Worm (Caenorhabditis elegans) whole organism, young adult: Measurements from ENCODE around the gene egl-38.

Source experiments
- B0019.2 ChIP-seq: fragments of 200-800 bp; sonication (Bioruptor generic); conservative IDR thresholded peaks from 2 replicates; pipeline ENCODE4 v1.3.6; 2022; ENCODE audit warnings: missing genetic modification reagents, missing genetic modification characterization, missing compliant biosample characterization
- F23B12.7 ChIP-seq: sonication (generic microtip); optimal IDR thresholded peaks from 2 replicates; lab custom pipeline; 2017; ENCODE audit warnings: missing genetic modification characterization, mild to moderate bottlenecking, missing compliant biosample characterization, antibody characterized with exemption, moderate library complexity; ENCODE audit not compliant: insufficient read depth
- F33H1.4 ChIP-seq: fragments of 200-800 bp; sonication (Bioruptor generic); IDR thresholded peaks from 2 replicates; pipeline ENCODE4 v1.3.6; 2022; ENCODE audit warnings: missing genetic modification reagents, missing genetic modification characterization, missing compliant biosample characterization
- F49E8.2 ChIP-seq: sonication (generic microtip); optimal IDR thresholded peaks from 3 replicates; lab custom pipeline; 2017; ENCODE audit warnings: missing genetic modification characterization, mild to moderate bottlenecking, missing compliant biosample characterization, antibody characterized with exemption, moderate library complexity; ENCODE audit not compliant: insufficient read depth
- K11D2.4 ChIP-seq: fragments of 200-800 bp; sonication (Bioruptor generic); IDR thresholded peaks from 2 replicates; pipeline ENCODE4 v1.3.6; 2022; ENCODE audit warnings: missing genetic modification reagents, missing genetic modification characterization, missing compliant biosample characterization
- K12H6.12 ChIP-seq: fragments of 200-800 bp; sonication (Bioruptor generic); optimal IDR thresholded peaks from 2 replicates; lab custom pipeline; 2018; ENCODE audit warnings: mild to moderate bottlenecking, missing genetic modification characterization, missing compliant biosample characterization
- T26A5.8 ChIP-seq: sonication (generic microtip); optimal IDR thresholded peaks from 2 replicates; lab custom pipeline; 2016; ENCODE audit warnings: missing genetic modification characterization, missing compliant biosample characterization
- Y53F4B.3 ChIP-seq: fragments of 200-800 bp; sonication (Bioruptor generic); IDR thresholded peaks from 2 replicates; pipeline ENCODE4 v1.3.6; 2022; ENCODE audit warnings: missing genetic modification reagents, missing genetic modification characterization, missing compliant biosample characterization
- Y53G8AR.9 ChIP-seq: fragments of 200-800 bp; sonication (Bioruptor generic); conservative IDR thresholded peaks from 2 replicates; pipeline ENCODE4 v1.3.6; 2022; ENCODE audit warnings: missing genetic modification reagents, missing genetic modification characterization, missing compliant biosample characterization
- Y79H2A.3 ChIP-seq: fragments of 200-800 bp; sonication (Bioruptor generic); conservative IDR thresholded peaks from 2 replicates; pipeline ENCODE4 v1.3.6; 2022; ENCODE audit warnings: missing genetic modification reagents, missing genetic modification characterization, missing compliant biosample characterization
- Y95B8A.8 ChIP-seq: fragments of 200-800 bp; sonication (Bioruptor generic); IDR thresholded peaks from 2 replicates; pipeline ENCODE4 v1.3.6; 2022; ENCODE audit warnings: missing genetic modification reagents, missing genetic modification characterization, missing compliant biosample characterization
- ZK185.1 ChIP-seq: sonication (generic microtip); optimal IDR thresholded peaks from 2 replicates; lab custom pipeline; 2016; ENCODE audit warnings: mild to moderate bottlenecking, missing genetic modification characterization, missing compliant biosample characterization; ENCODE audit not compliant: poor library complexity, severe bottlenecking
- aptf-3 ChIP-seq: fragments of 200-800 bp; sonication (Bioruptor generic); IDR thresholded peaks from 2 replicates; pipeline ENCODE4 v1.3.6; 2022; ENCODE audit warnings: missing genetic modification characterization, missing compliant biosample characterization
- attf-6 ChIP-seq: fragments of 200-800 bp; sonication (Bioruptor generic); IDR thresholded peaks from 2 replicates; pipeline ENCODE4 v1.3.6; 2022; ENCODE audit warnings: missing genetic modification reagents, missing genetic modification characterization, missing compliant biosample characterization
- bed-2 ChIP-seq: fragments of 200-800 bp; sonication (Bioruptor generic); IDR thresholded peaks from 2 replicates; pipeline ENCODE4 v1.3.6; 2022; ENCODE audit warnings: missing genetic modification reagents, missing genetic modification characterization, missing compliant biosample characterization
- ccch-3 ChIP-seq: fragments of 200-800 bp; sonication (Bioruptor generic); optimal IDR thresholded peaks from 2 replicates; lab custom pipeline; 2018; ENCODE audit warnings: mild to moderate bottlenecking, missing genetic modification characterization, missing compliant biosample characterization
- cebp-2 ChIP-seq: fragments of 200-800 bp; sonication (Bioruptor generic); IDR thresholded peaks from 2 replicates; pipeline ENCODE4 v1.3.6; 2022; ENCODE audit warnings: missing genetic modification characterization, missing compliant biosample characterization
- ceh-100 ChIP-seq: fragments of 200-800 bp; sonication (Bioruptor generic); IDR thresholded peaks from 2 replicates; pipeline ENCODE4 v1.3.6; 2022; ENCODE audit warnings: missing genetic modification reagents, missing genetic modification characterization, missing compliant biosample characterization
- ceh-27 ChIP-seq: fragments of 200-800 bp; sonication (Bioruptor generic); optimal IDR thresholded peaks from 2 replicates; lab custom pipeline; 2018; ENCODE audit warnings: mild to moderate bottlenecking, missing genetic modification characterization, moderate library complexity, missing compliant biosample characterization
- ceh-58 ChIP-seq: fragments of 200-800 bp; sonication (Bioruptor generic); IDR thresholded peaks from 2 replicates; pipeline ENCODE4 v1.3.6; 2022; ENCODE audit warnings: missing genetic modification characterization, missing compliant biosample characterization
- ceh-91 ChIP-seq: fragments of 200-800 bp; sonication (Bioruptor generic); IDR thresholded peaks from 2 replicates; pipeline ENCODE4 v1.3.6; 2022; ENCODE audit warnings: missing genetic modification reagents, missing genetic modification characterization, missing compliant biosample characterization
- dox-1 ChIP-seq: fragments of 200-800 bp; sonication (Bioruptor generic); IDR thresholded peaks from 2 replicates; pipeline ENCODE4 v1.3.6; 2022; ENCODE audit warnings: missing genetic modification reagents, missing genetic modification characterization, missing compliant biosample characterization
- dpl-1 ChIP-seq: fragments of 150-350 bp; optimal IDR thresholded peaks from 2 replicates; lab custom pipeline; 2014; ENCODE audit warnings: missing biosample characterization, missing genetic modification reagents, missing genetic modification characterization
- efl-1 ChIP-seq: fragments of 150-350 bp; optimal IDR thresholded peaks from 2 replicates; lab custom pipeline; 2014; ENCODE audit warnings: missing biosample characterization, missing genetic modification reagents, missing genetic modification characterization
- ekl-4 ChIP-seq: fragments of 200-800 bp; sonication (Bioruptor generic); IDR thresholded peaks from 2 replicates; pipeline ENCODE4 v1.3.6; 2022; ENCODE audit warnings: missing genetic modification reagents, missing genetic modification characterization, missing compliant biosample characterization
- him-1 ChIP-seq: sonication (generic microtip); optimal IDR thresholded peaks from 2 replicates; lab custom pipeline; 2016; ENCODE audit warnings: missing genotype, missing genetic modification reagents, missing genetic modification characterization, missing compliant biosample characterization
- hlh-26 ChIP-seq: fragments of 200-800 bp; sonication (Bioruptor generic); conservative IDR thresholded peaks from 2 replicates; pipeline ENCODE4 v1.3.6; 2022; ENCODE audit warnings: missing genetic modification reagents, missing genetic modification characterization, missing compliant biosample characterization
- hmg-1.2 ChIP-seq: fragments of 200-800 bp; sonication (Bioruptor generic); IDR thresholded peaks from 2 replicates; pipeline ENCODE4 v1.3.6; 2022; ENCODE audit warnings: missing genetic modification reagents, missing genetic modification characterization, missing compliant biosample characterization
- hmg-20 ChIP-seq: fragments of 200-800 bp; sonication (Bioruptor generic); IDR thresholded peaks from 2 replicates; pipeline ENCODE4 v1.3.6; 2022; ENCODE audit warnings: missing genetic modification reagents, missing genetic modification characterization, missing compliant biosample characterization
- lir-1 ChIP-seq: fragments of 200-800 bp; sonication (Bioruptor generic); conservative IDR thresholded peaks from 2 replicates; pipeline ENCODE4 v1.3.6; 2022; ENCODE audit warnings: missing genetic modification reagents, missing genetic modification characterization, missing compliant biosample characterization
- lsy-27 ChIP-seq: sonication (generic microtip); optimal IDR thresholded peaks from 2 replicates; lab custom pipeline; 2017; ENCODE audit warnings: missing genetic modification characterization, mild to moderate bottlenecking, missing compliant biosample characterization, antibody characterized with exemption, missing genotype, borderline replicate concordance; ENCODE audit not compliant: insufficient read depth
- madf-3 ChIP-seq: fragments of 200-800 bp; sonication (Bioruptor generic); IDR thresholded peaks from 2 replicates; pipeline ENCODE4 v1.3.6; 2022; ENCODE audit warnings: missing genetic modification reagents, missing genetic modification characterization, missing compliant biosample characterization
- madf-6 ChIP-seq: fragments of 200-800 bp; sonication (Bioruptor generic); IDR thresholded peaks from 2 replicates; pipeline ENCODE4 v1.3.6; 2022; ENCODE audit warnings: missing genetic modification reagents, missing genetic modification characterization, missing compliant biosample characterization
- madf-8 ChIP-seq: fragments of 200-800 bp; sonication (Bioruptor generic); conservative IDR thresholded peaks from 2 replicates; pipeline ENCODE4 v1.3.6; 2022; ENCODE audit warnings: missing genetic modification reagents, missing genetic modification characterization, missing compliant biosample characterization
- mcd-1 ChIP-seq: fragments of 200-800 bp; sonication (Bioruptor generic); IDR thresholded peaks from 2 replicates; pipeline ENCODE4 v1.3.6; 2022; ENCODE audit warnings: missing genetic modification reagents, missing genetic modification characterization, missing compliant biosample characterization
- mxl-1 ChIP-seq: sonication (generic microtip); optimal IDR thresholded peaks from 2 replicates; lab custom pipeline; 2016; ENCODE audit warnings: missing genetic modification characterization, missing compliant biosample characterization
- nfya-1 ChIP-seq: sonication (generic microtip); optimal IDR thresholded peaks from 2 replicates; lab custom pipeline; 2017; ENCODE audit warnings: antibody characterized with exemption, missing compliant biosample characterization, missing genetic modification characterization, borderline replicate concordance; ENCODE audit not compliant: insufficient read depth
- nhr-120 ChIP-seq: fragments of 200-800 bp; sonication (Bioruptor generic); IDR thresholded peaks from 2 replicates; pipeline ENCODE4 v1.3.6; 2022; ENCODE audit warnings: missing genetic modification characterization, missing compliant biosample characterization
- nhr-27 ChIP-seq: fragments of 200-800 bp; sonication (Bioruptor generic); optimal IDR thresholded peaks from 2 replicates; lab custom pipeline; 2018; ENCODE audit warnings: mild to moderate bottlenecking, missing genetic modification characterization, moderate library complexity, missing compliant biosample characterization
- pbrm-1 ChIP-seq: fragments of 200-800 bp; sonication (Bioruptor generic); IDR thresholded peaks from 2 replicates; pipeline ENCODE4 v1.3.6; 2022; ENCODE audit warnings: missing genetic modification reagents, missing genetic modification characterization, missing compliant biosample characterization
- rcor-1 ChIP-seq: fragments of 200-800 bp; sonication (Bioruptor generic); IDR thresholded peaks from 2 replicates; pipeline ENCODE4 v1.3.6; 2022; ENCODE audit warnings: missing genetic modification reagents, missing genetic modification characterization, missing compliant biosample characterization
- repo-1 ChIP-seq: sonication (generic microtip); optimal IDR thresholded peaks from 2 replicates; lab custom pipeline; 2017; ENCODE audit warnings: mild to moderate bottlenecking, missing genetic modification characterization, missing compliant biosample characterization
- snpc-1.1 ChIP-seq: sonication (generic microtip); optimal IDR thresholded peaks from 2 replicates; lab custom pipeline; 2017; ENCODE audit warnings: missing genetic modification characterization, mild to moderate bottlenecking, missing compliant biosample characterization, antibody characterized with exemption, moderate library complexity, missing genotype, missing genetic modification reagents; ENCODE audit not compliant: insufficient read depth
- snpc-4 ChIP-seq, 5 experiments: fragments of 150-350 bp in 1 of 5; sonication (generic microtip) in 4 of 5; optimal IDR thresholded peaks; 2 replicates each; lab custom pipeline; 2014 to 2018; ENCODE audit warnings: missing genetic modification characterization in 5 of 5, missing biosample characterization in 3 of 5, antibody characterized with exemption in 2 of 5, mild to moderate bottlenecking in 2 of 5, missing compliant biosample characterization in 2 of 5, missing genotype in 2 of 5, moderate library complexity in 2 of 5, missing genetic modification reagents in 1 of 5
- tbx-9 ChIP-seq: sonication (generic microtip); optimal IDR thresholded peaks from 2 replicates; lab custom pipeline; 2016; ENCODE audit warnings: borderline replicate concordance, missing genetic modification characterization, inconsistent platforms, missing compliant biosample characterization
- xnd-1 ChIP-seq: sonication (generic microtip); optimal IDR thresholded peaks from 2 replicates; lab custom pipeline; 2016; ENCODE audit warnings: missing genotype, missing genetic modification reagents, missing genetic modification characterization, missing compliant biosample characterization
- ztf-25 ChIP-seq: fragments of 200-800 bp; sonication (Bioruptor generic); IDR thresholded peaks from 2 replicates; pipeline ENCODE4 v1.3.6; 2022; ENCODE audit warnings: missing genetic modification reagents, missing genetic modification characterization, missing compliant biosample characterization

egl-38 gene

ce11 chrIV:10128906-10129386 lies 18.6 kb upstream of the egl-38 start, which contains the start of the genes gtbp-1 and K08F4.3 (continued):
- TF ChIP-seq bed-2 (GFP tag; lab: Robert Waterston, UW) (no peak), aptf-3 (GFP tag; lab: Robert Waterston, UW) (no peak), ccch-3 (GFP tag; lab: Kevin White, UChicago) (no peak), nhr-27 (tag; lab: Kevin White, UChicago) (no peak), hmg-1.2 (GFP tag; lab: Robert Waterston, UW) (peak; percentile 80), lir-1 (GFP tag; lab: Robert Waterston, UW) (no peak), dox-1 (GFP tag; lab: Robert Waterston, UW) (no peak; the same call in 1 of the 2 replicates), ZK185.1 (tag; lab: Kevin White, UChicago) (peak; percentile 27), nfya-1 (tag; lab: Kevin White, UChicago) (no peak), K11D2.4 (GFP tag; lab: Robert Waterston, UW) (no peak), F23B12.7 (peak; percentile 50), ekl-4 (GFP tag; lab: Robert Waterston, UW) (peak; percentile 46; the same call in 1 of the 2 replicates), nhr-120 (GFP tag; lab: Robert Waterston, UW) (no peak), dpl-1 (GFP tag; lab: Kevin White, UChicago) (peak; percentile 69), B0019.2 (GFP tag; lab: Robert Waterston, UW) (no peak), mxl-1 (tag; lab: Kevin White, UChicago) (no peak), snpc-4 (GFP tag; optimal IDR thresholded peaks at IDR 0.05; lab: Kevin White, UChicago) (peak; percentile 21), snpc-4 (tag; optimal IDR thresholded peaks at IDR 0.05; lab: Kevin White, UChicago) (peak in 3 of 4 experiments; percentile 41 to 73 (median 51)), attf-6 (no peak), ceh-100 (0 out of 2 replicates have a peak, but pooled peaks have one; percentile 52), F33H1.4 (GFP tag; lab: Robert Waterston, UW) (peak; percentile 91), tbx-9 (no peak), snpc-1.1 (tag; lab: Kevin White, UChicago) (peak; percentile 10), madf-8 (peak; percentile 56), lsy-27 (tag; lab: Kevin White, UChicago) (no peak), pbrm-1 (GFP tag; lab: Robert Waterston, UW) (peak; percentile 50; the same call in 1 of the 2 replicates), ztf-25 (GFP tag; lab: Robert Waterston, UW) (no peak), madf-3 (GFP tag; lab: Robert Waterston, UW) (no peak), cebp-2 (GFP tag; lab: Robert Waterston, UW) (no peak), ceh-91 (GFP tag; lab: Robert Waterston, UW) (peak; percentile 72), hmg-20 (GFP tag; lab: Robert Waterston, UW) (no peak), Y95B8A.8 (GFP tag; lab: Robert Waterston, UW) (0 out of 2 replicates have a peak, but pooled peaks have one; percentile 13), efl-1 (GFP tag; lab: Kevin White, UChicago) (peak; percentile 85), Y53G8AR.9 (GFP tag; lab: Robert Waterston, UW) (no peak), T26A5.8 (tag; lab: Kevin White, UChicago) (no peak), Y79H2A.3 (GFP tag; lab: Robert Waterston, UW) (no peak), hlh-26 (GFP tag; lab: Robert Waterston, UW) (no peak), ceh-27 (GFP tag; lab: Kevin White, UChicago) (peak; percentile 34), xnd-1 (tag; lab: Kevin White, UChicago) (peak; percentile 8), ceh-58 (GFP tag; lab: Robert Waterston, UW) (no peak), mcd-1 (GFP tag; lab: Robert Waterston, UW) (peak; percentile 72), him-1 (tag; lab: Kevin White, UChicago) (peak; percentile 33), F49E8.2 (tag; lab: Kevin White, UChicago) (no peak), rcor-1 (GFP tag; lab: Robert Waterston, UW) (peak; percentile 41; the same call in 1 of the 2 replicates), madf-6 (GFP tag; lab: Robert Waterston, UW) (peak; percentile 81), Y53F4B.3 (GFP tag; lab: Robert Waterston, UW) (no peak), K12H6.12 (peak; percentile 23), repo-1 (tag; lab: Kevin White, UChicago) (no peak)
